Fruit fly (Drosophila melanogaster): ENCODE measurements around the gene CG13862.

CG13862 gene

DNA sequence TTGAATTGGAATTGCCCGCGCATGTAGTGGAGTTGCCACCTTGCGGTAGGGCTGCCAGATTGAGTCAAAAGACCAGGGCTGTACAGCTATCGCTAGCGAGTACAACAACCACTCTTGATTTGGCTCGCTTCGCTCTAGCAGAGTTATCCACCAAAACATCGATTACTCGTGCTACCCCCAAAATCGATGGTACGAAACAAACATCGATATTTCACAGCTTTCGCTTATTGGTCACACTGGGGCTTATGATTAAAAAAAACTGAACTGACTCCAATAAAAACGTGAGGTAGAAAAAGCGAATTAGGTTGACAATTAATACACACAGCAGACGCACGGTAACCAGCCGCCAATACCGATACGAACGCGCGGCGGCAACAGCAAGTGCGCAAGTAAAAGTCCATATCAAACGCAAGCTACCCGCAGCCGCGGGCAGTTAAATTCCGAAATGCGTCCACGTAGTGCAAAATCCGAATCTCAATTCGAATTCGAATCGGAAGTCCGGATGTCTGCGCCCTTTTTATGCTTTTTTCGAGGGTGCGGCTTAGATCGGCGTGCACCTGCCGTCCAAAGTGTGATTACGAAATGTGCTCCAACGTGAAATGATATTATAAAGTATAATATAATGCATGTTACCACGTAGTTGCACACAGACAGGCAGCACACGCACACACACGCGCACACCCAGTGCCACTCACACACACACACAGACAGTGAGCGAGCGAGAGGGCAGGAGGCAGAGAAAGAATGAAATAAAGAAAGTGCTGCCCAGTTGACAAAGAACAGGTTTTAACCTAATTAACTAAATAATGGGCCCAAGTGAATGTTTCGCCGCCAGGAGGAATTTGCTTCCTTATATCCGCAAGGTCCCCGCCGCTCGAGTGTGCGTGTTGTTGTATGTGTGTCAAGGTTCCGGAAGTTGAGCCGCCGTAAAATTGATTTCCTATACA lies 24.9 kb downstream of the CG13862 start, which contains the start of gene Sar1:
Gene Sar1, plus strand, starts transcription at position 222 of the 947 bp plus-strand sequence.
- peak; percentile 14 for TF ChIP-seq CG17801 (GFP tag; optimal IDR thresholded peaks at IDR 0.05; ENCODE audit: partially characterized antibody)

DNA sequence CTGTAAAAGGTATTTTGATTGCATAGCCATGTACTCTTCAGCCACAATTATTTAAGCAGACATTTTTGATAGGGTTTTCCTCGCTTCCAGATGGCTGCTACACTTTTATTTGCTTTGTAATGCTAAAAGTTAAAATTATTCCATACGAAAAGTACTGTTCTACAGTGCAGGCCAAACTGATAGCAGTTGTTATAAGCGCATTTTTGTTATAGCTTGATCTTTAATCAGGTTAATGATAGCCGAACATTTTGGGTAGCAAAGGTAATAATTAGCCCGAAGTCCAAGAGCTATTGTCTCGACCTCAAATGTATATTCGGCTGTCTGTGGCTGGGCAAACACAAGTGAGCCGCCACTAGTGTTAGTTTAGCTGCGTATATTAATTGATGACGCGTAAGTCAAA lies 26.2 kb downstream of the CG13862 start:
- TF ChIP-seq CG17801 (GFP tag; optimal IDR thresholded peaks at IDR 0.05; ENCODE audit: partially characterized antibody), result no peak

DNA sequence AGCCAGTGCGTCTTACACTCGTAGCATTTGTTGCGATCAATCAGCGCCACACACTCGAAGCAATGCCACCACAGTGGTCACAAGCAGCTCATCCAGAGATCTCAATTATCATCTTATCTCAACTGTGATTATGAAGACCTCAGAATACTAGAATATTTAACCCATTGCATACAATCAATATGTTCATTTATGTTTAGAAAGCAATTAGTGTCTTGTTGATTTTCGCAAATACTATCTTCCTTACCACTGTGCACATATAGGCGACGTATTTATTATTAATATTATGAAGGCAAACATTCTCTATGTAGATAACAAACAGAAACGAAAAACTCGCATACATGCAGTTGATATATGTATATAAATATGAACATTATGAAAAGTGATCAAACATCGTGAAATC lies 27.0 kb downstream of the CG13862 start:
- no peak for TF ChIP-seq CG17801 (GFP tag; optimal IDR thresholded peaks at IDR 0.05; ENCODE audit: partially characterized antibody)

DNA sequence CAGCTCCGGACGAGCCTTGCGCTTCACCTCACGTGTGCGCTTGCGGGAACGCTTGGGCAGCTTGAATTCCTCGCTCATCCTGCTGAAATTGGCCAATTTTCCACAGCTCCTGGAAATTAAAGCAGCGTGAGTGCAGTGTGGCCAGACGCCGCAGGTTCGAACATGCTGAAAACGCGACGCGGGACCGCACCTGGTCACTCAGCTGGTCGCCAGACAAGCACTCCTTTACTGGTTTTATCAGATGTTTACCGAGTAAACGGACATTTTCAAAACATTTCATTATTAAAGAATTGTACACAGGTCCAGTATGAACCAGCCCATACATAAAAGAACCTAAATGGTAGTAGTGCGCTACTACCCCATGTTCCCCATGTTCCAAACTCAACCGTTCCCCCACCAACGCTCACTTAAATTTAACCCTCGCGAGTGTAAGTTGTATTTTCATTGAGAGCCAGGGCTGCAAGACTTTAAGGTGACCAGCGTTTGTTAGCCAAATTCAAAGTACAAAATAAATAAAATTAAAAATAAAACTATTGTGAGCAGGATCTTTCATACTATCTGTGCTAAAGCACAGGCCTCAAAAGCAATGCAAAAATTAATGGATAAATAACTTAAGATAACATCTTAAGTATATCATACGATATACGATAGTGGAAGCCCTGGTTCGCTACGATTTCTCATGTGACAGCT lies 30.6 kb downstream of the CG13862 start, which contains the start of the genes JMJD6, CG7071 and Muted:
Gene JMJD6, minus strand, starts transcription at position 154 of the 690 bp plus-strand sequence.
Gene CG7071, plus strand, starts transcription at position 403 of the 690 bp plus-strand sequence.
Gene Muted, plus strand, starts transcription at position 403 of the 690 bp plus-strand sequence.
- peak; percentile 82 for TF ChIP-seq CG17801 (GFP tag; optimal IDR thresholded peaks at IDR 0.05; ENCODE audit: partially characterized antibody)

DNA sequence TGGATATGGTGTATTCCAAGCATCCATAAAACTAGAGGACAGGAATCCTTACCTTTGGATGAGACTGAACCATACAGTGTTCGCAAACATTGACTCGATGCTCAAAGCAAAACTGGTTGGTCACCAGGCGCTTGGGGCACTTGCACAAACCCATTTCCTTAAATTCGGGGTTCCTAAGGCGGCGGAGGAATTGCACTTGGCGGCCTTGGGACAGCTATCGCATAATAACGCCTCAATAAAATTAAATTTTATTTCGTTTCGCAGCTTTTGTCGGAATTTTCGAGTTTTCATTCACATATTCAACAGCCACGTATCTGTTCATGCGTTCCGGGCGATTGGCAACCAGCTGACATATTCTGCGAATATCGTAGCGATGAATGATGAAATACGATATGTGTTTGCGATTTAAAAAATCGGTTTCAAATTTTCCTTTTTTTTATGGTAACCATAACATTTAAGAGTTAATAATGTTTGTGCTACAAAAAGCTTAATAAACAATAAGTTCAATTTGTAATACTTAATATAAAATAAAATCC lies 33.9 kb downstream of the CG13862 start, which contains the start of gene CG5382:
Gene CG5382, minus strand, starts transcription at position 324 of the 536 bp plus-strand sequence.
- peak; percentile 26 for TF ChIP-seq CG17801 (GFP tag; optimal IDR thresholded peaks at IDR 0.05; ENCODE audit: partially characterized antibody)

DNA sequence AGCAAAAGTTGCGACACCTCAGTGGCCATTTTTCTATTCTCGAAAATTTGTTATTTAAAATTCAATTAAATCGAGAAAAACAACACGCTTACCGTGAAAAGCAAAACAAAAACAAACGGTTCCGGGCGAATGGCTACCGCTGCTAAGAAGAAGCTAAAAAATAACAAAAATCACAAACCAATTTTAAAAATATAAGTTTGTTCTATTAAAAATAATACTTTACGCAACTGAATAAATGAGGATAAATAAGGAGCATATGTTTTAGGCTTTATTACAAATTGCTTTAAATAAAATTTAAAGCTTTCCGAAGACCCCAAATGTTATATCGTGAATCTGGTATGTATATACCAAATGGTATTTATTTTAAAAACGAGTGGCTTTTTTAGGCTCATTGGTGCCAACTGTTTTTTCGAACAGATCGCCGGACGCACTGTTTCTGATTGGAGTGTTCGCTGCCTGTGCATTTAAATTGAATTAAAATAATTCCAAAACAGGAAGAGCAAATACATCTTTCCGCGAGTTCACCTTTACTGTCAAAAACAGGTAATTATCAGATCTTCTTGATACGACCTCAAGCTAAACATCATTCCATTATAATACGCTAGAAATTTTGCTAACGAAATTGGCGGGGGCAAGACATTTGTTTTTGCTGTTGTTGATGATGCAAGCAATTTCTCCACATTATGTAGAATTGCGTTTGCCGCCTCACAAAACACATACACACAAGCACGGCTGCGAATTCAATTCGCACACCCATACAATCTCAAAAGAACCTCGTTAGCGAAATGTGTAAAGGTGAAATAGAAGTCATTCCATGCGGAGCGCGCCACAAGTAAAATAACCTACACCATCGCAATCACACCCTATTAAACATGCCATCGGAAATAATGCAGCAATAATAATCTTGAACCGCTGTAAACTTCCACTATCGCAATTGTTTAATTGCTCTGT lies 35.6 kb downstream of the CG13862 start, which contains the start of the genes Polr3F and PyK:
Gene Polr3F, minus strand, starts transcription at position 248 of the 951 bp plus-strand sequence.
Gene PyK, plus strand, starts transcription at position 411 of the 951 bp plus-strand sequence.
- peak; percentile 87 for TF ChIP-seq CG17801 (GFP tag; optimal IDR thresholded peaks at IDR 0.05; ENCODE audit: partially characterized antibody)

DNA sequence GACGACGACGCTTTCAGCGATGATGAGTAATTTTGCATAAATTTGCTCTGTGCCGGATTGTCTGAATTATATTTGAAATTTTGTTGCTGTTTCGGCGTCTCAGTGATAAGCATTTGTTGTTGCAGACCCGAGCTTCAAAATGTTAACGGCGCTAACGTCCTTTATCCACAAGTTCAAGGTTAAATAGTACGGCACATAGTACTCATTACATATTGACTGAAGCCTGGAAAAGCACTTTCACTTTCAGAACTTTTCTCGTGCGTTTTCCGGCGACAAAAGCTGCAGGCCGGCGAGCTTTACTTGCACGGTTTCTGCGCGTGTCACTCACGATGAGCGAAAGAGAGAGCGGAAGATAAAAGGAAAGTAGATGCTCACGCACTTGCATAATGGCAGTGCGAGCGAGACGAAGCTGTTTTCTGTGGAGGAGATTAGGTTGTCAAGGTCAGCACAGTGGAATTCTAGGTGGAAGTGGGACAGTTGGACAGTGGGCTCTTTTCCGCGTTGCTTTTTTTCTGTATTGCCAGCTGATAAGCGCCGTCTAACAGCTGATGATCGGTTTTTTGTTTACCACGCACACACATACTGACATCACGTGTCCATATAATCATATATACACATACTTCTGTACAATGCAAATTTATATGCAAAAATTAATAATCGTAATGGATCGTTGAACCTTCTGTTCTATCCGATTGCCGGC lies 36.4 kb downstream of the CG13862 start:
- no peak for TF ChIP-seq CG17801 (GFP tag; optimal IDR thresholded peaks at IDR 0.05; ENCODE audit: partially characterized antibody)

DNA sequence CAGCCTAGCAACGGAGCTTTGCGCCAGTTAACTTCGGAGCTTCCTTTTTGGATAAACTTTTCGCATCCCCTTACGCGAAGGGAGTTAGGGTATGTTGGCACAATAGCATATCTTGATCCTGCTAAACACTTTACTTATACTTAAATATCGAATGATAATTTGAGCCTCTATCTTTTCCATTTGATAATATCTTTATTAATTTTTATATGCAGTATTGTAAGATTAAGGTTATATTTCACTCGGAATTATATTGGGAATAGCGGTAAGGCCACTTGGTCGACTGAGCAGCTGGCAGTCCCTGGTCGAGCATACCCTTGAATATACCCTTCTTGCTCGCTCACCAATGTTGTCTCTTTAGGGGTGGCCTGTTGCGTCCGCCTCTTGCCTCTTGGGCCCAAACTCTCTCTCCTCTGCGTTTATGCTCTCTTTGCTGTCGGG lies 37.0 kb downstream of the CG13862 start:
- no peak for TF ChIP-seq CG17801 (GFP tag; optimal IDR thresholded peaks at IDR 0.05; ENCODE audit: partially characterized antibody)

DNA sequence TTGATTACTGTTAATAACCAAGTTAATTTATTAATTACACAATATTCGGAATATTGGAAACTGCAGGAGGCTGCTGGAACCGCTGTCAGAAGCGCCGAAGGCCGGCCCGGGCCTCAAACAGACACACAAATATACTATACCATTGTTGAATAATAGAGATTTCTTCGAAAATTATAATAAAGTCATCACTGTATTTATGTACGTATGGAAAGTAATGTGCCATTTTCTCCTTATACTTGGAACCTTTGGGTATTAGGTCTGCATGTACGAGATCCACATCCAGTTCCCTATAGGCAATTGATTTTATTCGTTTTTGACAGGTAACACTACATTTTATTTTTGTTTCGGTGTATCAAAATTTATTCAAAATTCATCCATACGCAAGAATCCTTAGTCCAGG lies 40.7 kb downstream of the CG13862 start, which contains the start of gene CG7069:
Gene CG7069, plus strand, starts transcription at position 301 of the 400 bp plus-strand sequence.
- TF ChIP-seq CG17801 (GFP tag; optimal IDR thresholded peaks at IDR 0.05; ENCODE audit: partially characterized antibody), result no peak

DNA sequence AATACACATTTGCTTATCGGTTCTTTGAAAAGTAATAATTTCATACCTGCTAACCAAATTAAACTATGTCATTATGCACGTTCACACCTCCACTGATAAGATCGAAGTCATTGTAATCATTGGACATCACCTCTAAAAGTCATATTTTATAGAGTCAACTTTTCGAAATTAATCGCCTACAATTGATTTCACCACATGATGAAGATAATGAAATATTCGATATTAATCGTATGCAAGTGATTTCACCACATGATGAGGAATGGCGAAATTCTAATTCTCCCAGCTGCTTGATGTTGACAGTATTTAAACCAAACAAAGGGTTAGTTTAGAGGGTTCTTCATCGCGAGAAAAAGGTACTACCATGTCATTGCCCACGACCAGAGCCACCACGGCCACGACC lies 43.9 kb downstream of the CG13862 start, which contains the start of gene CG18596:
Gene CG18596, plus strand, starts transcription at position 250 of the 400 bp plus-strand sequence.
- peak; percentile 44 for TF ChIP-seq CG17801 (GFP tag; optimal IDR thresholded peaks at IDR 0.05; ENCODE audit: partially characterized antibody)

DNA sequence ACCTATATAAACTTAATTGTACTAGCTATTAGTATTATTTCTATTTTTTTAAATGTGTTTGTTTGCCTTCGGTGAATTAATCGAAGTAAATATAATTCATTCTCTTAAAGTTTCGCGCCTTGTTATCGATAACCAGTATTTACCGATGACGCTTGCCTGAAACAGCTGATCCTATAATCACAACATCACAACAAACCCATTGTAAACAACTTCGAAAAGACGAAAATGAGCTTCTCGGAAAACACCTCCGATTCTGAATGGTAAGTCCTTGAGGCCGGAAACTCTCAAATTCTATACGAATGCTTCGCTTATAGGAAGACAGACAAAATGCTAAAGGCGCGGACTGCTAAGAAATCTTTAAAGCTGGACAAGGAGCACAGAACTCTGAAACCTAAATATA lies 48.2 kb downstream of the CG13862 start, which contains the start of gene CG34149:
Gene CG34149, plus strand, starts transcription at position 187 of the 400 bp plus-strand sequence.
- no peak for TF ChIP-seq CG17801 (GFP tag; optimal IDR thresholded peaks at IDR 0.05; ENCODE audit: partially characterized antibody)

DNA sequence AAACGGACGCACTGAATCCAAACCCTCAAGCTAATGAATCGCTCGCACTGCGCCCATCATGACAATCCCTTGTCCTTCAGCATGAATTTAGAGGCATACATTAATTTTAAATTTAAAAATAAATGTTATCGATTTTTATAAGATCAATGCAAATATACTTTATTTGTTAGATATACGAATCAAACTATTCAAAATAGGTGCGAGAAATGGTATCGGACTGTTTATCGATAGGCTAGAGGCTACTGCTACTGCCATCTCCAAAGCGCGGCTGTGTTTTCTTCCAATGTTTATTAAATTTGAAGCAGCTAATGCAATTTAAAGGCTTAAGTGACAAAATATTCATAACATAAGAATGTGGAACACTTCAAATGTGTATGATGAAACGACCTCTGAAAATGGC lies 49.3 kb downstream of the CG13862 start, which contains the start of gene CG43342:
Gene CG43342, plus strand, starts transcription at position 264 of the 400 bp plus-strand sequence.
- no peak for TF ChIP-seq CG17801 (GFP tag; optimal IDR thresholded peaks at IDR 0.05; ENCODE audit: partially characterized antibody)

DNA sequence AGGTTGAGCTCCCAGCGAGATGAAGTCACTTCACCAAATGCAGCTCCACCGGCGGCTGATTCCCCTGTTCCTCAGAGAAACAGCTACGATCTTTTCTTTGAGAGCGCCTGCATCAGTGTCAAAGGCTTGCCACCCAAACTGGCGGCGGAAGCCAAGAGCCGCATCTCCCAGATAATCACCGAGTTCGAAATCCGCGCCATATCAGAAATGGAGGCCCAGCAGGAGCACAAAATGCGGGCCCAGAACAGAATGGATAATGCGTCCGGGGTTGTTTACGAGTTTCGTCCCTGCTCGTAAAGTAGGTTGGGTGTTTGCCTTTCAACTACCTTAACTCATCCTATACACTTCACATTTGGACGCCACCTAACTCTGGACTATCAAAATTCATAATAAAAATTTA lies 49.9 kb downstream of the CG13862 start, which contains the start of gene Gpdh3:
Gene Gpdh3, plus strand, starts transcription at position 301 of the 400 bp plus-strand sequence.
- no peak for TF ChIP-seq CG17801 (GFP tag; optimal IDR thresholded peaks at IDR 0.05; ENCODE audit: partially characterized antibody)

All from ovary, adult (tissue).